Fruit fly (Drosophila melanogaster): ENCODE data around the gene CG32263.

DNA sequence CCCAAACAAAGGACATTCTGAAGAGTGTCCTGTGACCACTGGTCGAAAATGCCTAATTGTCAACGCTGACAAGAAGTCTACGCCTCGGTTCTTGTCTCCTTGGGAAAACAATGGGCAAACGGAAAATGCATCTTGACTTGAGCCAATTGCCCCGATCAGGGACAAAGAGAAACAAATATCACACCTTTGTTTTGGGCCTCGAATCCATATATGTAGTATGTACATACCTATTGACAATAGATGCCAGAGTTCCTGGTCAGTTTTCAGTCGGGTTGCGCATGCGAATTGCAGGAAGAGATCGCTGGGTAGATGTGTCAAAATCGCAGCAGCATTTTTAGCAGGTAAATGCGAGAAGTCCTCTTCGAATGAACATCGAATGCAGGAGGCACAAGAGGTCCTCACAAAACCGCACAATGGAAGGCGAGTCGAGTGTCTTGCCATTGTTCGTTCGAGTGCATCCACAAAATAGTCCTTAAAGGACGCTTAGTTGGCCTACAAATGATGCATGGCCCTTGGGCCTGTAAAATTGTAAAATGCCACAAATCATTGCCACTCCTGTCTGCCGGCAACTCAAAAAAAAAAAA lies 37.9 kb upstream of the CG32263 start:
- no peak for TF ChIP-seq CG3838 (GFP tag; optimal IDR thresholded peaks at IDR 0.05)
- no peak for TF ChIP-seq oc (tag; optimal IDR thresholded peaks at IDR 0.05)
- TF ChIP-seq Ssrp (tag; optimal IDR thresholded peaks at IDR 0.05), result no peak
- TF ChIP-seq Vsx1 (GFP tag; optimal IDR thresholded peaks at IDR 0.05), result no peak

All from whole organism, embryonic.